Worm (Caenorhabditis elegans): ENCODE results near the gene M04B2.4.

- TF ChIP-seq ceh-82 (tag; optimal IDR thresholded peaks at IDR 0.05) = no peak
- TF ChIP-seq nhr-77 (tag; optimal IDR thresholded peaks at IDR 0.05) = no peak
- TF ChIP-seq egl-43 (GFP tag; IDR thresholded peaks at IDR 0.05) = no peak
- TF ChIP-seq pqm-1 (tag; optimal IDR thresholded peaks at IDR 0.05) = peak; percentile 81
- TF ChIP-seq snpc-4 (tag; optimal IDR thresholded peaks at IDR 0.05) = no peak
- no peak for TF ChIP-seq nhr-10 (tag; optimal IDR thresholded peaks at IDR 0.05)
- TF ChIP-seq unc-62 (GFP tag; optimal IDR thresholded peaks at IDR 0.05 in 1 of 2) = no peak
- no peak for TF ChIP-seq unc-62 (tag; optimal IDR thresholded peaks at IDR 0.05)
- no peak for TF ChIP-seq nhr-237 (tag; optimal IDR thresholded peaks at IDR 0.05)
- TF ChIP-seq mes-2 (tag; optimal IDR thresholded peaks at IDR 0.05; ENCODE audit: poor library complexity, severe bottlenecking) = no peak
- no peak for TF ChIP-seq fkh-10 (GFP tag; optimal IDR thresholded peaks at IDR 0.05)
- TF ChIP-seq ces-1 (GFP tag; optimal IDR thresholded peaks at IDR 0.05) = no peak
- no peak for TF ChIP-seq skn-1 (tag; optimal IDR thresholded peaks at IDR 0.05)
- no peak for TF ChIP-seq unc-39 (tag; optimal IDR thresholded peaks at IDR 0.05)
Observed at ce11 chrIV:11489077-11489476, 31.8 kb downstream of the M04B2.4 start.

Data from whole organism, L4 larva.